Worm (Caenorhabditis elegans) whole organism, L1 larva: Measurements from ENCODE around the gene pst-2.

ENCODE experiments used
- efl-1 ChIP-seq, 4 experiments: fragments of 150-350 bp; optimal IDR thresholded peaks in 3 of 4; peaks in 1 of 4; 1 replicate in 1 of 4; 2 replicates in 3 of 4; lab custom pipeline; 2014; ENCODE audit warnings: missing biosample characterization in 2 of 4, missing genetic modification characterization in 2 of 4, missing genetic modification reagents in 2 of 4
- elt-2 ChIP-seq: sonication (generic microtip); optimal IDR thresholded peaks from 2 replicates; lab custom pipeline; 2016; ENCODE audit warnings: missing genetic modification characterization, mild to moderate bottlenecking, inconsistent platforms, missing compliant biosample characterization, missing genetic modification reagents
- fkh-8 ChIP-seq: sonication (generic microtip); optimal IDR thresholded peaks from 2 replicates; lab custom pipeline; 2016; ENCODE audit warnings: mild to moderate bottlenecking, missing genetic modification characterization, missing compliant biosample characterization
- grh-1 ChIP-seq: fragments of 200-800 bp; sonication (Bioruptor generic); IDR thresholded peaks from 2 replicates; pipeline ENCODE4 v1.3.6; 2022; ENCODE audit warnings: missing genetic modification reagents, missing genetic modification characterization, missing compliant biosample characterization

The pst-2 gene

DNA sequence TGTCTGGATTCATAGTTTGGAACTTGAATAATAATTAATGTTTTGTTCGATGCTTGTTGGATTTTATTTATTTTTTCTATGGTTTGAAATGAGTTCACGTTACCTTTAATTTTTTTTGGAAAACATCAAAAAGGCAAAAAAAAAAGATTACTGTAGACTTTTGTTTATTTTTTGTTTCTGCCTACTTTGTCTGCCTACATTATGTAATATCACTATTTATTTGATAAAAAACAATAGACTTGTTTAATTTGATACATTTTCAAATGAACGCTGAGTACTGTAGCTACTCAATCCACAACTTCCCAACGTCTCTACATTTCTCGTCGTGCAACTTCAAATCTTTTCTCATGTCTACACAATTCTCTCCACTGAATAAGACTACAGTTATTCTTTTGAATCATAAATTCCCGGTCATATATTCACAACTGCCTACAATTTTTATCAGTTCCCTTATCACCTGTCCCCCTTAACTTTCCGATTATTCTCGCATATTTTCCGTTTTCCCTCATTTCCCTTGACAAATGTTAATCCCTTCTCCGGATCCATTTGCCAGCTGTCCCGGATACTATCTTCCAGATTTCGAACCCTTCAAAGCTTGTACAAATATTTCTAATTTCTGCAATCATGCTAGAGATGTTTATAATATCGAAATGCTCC, 50.9 kb downstream of the pst-2 start, which contains the start of the genes B0244.9 and B0244.7:
B0244.9 (minus strand) TSS at position 51 of the 657 bp plus-strand sequence.
B0244.7 (plus strand) TSS at position 522 of the 657 bp plus-strand sequence.
- TF ChIP-seq grh-1 = no peak
- TF ChIP-seq fkh-8 = no peak
- peak; percentile 43 for TF ChIP-seq elt-2 (tag; lab: Kevin White, UChicago)
- no peak for TF ChIP-seq efl-1 (optimal IDR thresholded peaks at IDR 0.05; lab: Kevin White, UChicago)
- peak in 1 of 2 experiments; percentile 20 for TF ChIP-seq efl-1 (GFP tag; optimal IDR thresholded peaks at IDR 0.05 in 1 of 2; lab: Kevin White, UChicago)
